Worm (Caenorhabditis elegans) whole organism, L4 larva: ENCODE measurements around the gene F49H12.3.

Experiments used
- ZK337.2 ChIP-seq: fragments of 200-800 bp; sonication (Bioruptor generic); IDR thresholded peaks from 2 replicates; pipeline ENCODE4 v1.3.6; 2022; ENCODE audit warnings: missing genetic modification reagents, missing genetic modification characterization, missing compliant biosample characterization
- ZK546.5 ChIP-seq, 2 experiments: sonication (generic microtip); optimal IDR thresholded peaks; 2 replicates each; lab custom pipeline; 2017; ENCODE audit warnings: missing biosample characterization in 2 of 2, missing genetic modification characterization in 2 of 2
- aly-2 ChIP-seq: sonication (generic microtip); optimal IDR thresholded peaks from 2 replicates; lab custom pipeline; 2018; ENCODE audit warnings: missing biosample characterization, missing genetic modification characterization
- ama-1 ChIP-seq: fragments of 150-350 bp; optimal IDR thresholded peaks from 2 replicates; lab custom pipeline; 2014; ENCODE audit warnings: inconsistent platforms, mixed read lengths
- lim-7 ChIP-seq: fragments of 200-800 bp; sonication (Bioruptor generic); IDR thresholded peaks from 2 replicates; pipeline ENCODE4 v1.3.6; 2022; ENCODE audit warnings: missing genetic modification characterization, missing compliant biosample characterization
- lin-15B ChIP-seq: fragments of 150-350 bp; sonication (generic microtip); optimal IDR thresholded peaks from 3 replicates; lab custom pipeline; 2014; ENCODE audit warnings: missing biosample characterization, missing genetic modification characterization
- mdt-29 ChIP-seq: fragments of 200-800 bp; sonication (Bioruptor generic); IDR thresholded peaks from 2 replicates; pipeline ENCODE4 v1.3.6; 2022; ENCODE audit warnings: missing genetic modification reagents, missing genetic modification characterization, missing compliant biosample characterization
- mep-1 ChIP-seq: fragments of 150-350 bp; sonication (generic microtip); optimal IDR thresholded peaks from 3 replicates; lab custom pipeline; 2014; ENCODE audit warnings: missing biosample characterization, missing genetic modification characterization
- nhr-237 ChIP-seq: sonication (generic microtip); optimal IDR thresholded peaks from 2 replicates; lab custom pipeline; 2017; ENCODE audit warnings: missing biosample characterization, missing genetic modification characterization
- nhr-28 ChIP-seq: fragments of 150-350 bp; optimal IDR thresholded peaks from 2 replicates; lab custom pipeline; 2014; ENCODE audit warnings: missing biosample characterization, missing genetic modification characterization
- nhr-48 ChIP-seq: sonication (generic microtip); optimal IDR thresholded peaks from 2 replicates; lab custom pipeline; 2016; ENCODE audit warnings: mild to moderate bottlenecking, missing genetic modification characterization, missing compliant biosample characterization
- nhr-6 ChIP-seq: fragments of 150-350 bp; optimal IDR thresholded peaks from 2 replicates; lab custom pipeline; 2014; ENCODE audit warnings: missing biosample characterization, missing genetic modification characterization
- nhr-76 ChIP-seq: fragments of 150-350 bp; optimal IDR thresholded peaks from 2 replicates; lab custom pipeline; 2014; ENCODE audit warnings: missing biosample characterization, missing genetic modification characterization
- unc-130 ChIP-seq: sonication (generic microtip); optimal IDR thresholded peaks from 2 replicates; lab custom pipeline; 2016; ENCODE audit warnings: missing genetic modification reagents, missing genetic modification characterization, missing compliant biosample characterization

DNA sequence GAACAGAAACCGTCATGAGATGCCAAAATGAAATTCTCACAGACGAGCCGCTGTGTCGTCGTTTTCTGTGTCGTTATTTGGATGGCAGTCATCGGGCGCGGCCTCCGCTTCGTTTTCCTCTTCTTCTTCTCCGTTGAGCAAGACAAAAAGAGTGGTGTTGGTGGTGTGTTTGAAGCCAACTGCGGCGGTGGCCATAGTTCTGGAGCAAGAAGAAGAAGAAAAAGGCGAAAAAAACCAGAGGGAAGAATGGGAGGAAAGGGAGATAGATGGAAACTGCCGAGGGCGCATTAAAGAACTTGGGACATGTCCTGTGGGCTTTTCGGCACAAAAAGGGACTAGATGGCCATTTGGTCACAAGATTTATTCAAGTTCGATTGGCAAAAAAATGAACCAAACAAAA is 47.5 kb downstream of the F49H12.3 start, which contains the start of gene F53B1.9:
- TF ChIP-seq nhr-28 (tag; lab: Kevin White, UChicago) (no peak), nhr-237 (tag; lab: Kevin White, UChicago) (no peak), nhr-6 (tag; lab: Kevin White, UChicago) (no peak), ZK337.2 (GFP tag; lab: Robert Waterston, UW) (no peak), lin-15B (tag; lab: Kevin White, UChicago) (no peak), mep-1 (tag; lab: Kevin White, UChicago) (no peak), lim-7 (GFP tag; lab: Robert Waterston, UW) (no peak), nhr-48 (no peak), mdt-29 (no peak), nhr-76 (tag; lab: Kevin White, UChicago) (no peak), aly-2 (tag; lab: Kevin White, UChicago) (no peak), ZK546.5 (tag; optimal IDR thresholded peaks at IDR 0.05; lab: Kevin White, UChicago) (no peak), unc-130 (GFP tag; lab: Kevin White, UChicago) (no peak), ama-1 (lab: Kevin White, UChicago) (no peak)
